Worm (Caenorhabditis elegans): ENCODE measurements around the gene C14E2.4.

DNA sequence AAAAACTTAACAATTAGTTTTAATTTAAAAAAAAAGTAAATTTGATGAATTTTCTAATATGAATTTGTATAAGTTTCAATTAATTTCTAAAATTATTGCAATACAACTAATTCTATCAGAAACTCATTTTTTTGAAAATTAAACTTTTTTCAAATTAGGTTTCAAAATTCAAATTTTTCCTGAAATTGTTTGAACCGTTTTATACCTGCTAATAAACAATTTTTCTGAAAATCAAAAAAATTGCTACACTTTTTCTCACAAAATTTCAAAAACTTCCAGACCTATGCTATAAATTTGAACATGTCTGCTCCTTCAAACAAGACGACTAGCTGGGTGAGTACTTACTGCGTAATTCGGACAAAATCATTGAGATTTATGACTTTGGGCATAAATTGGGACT, 39.3 kb upstream of the C14E2.4 start, which contains the start of gene T26C11.8:
- no peak for TF ChIP-seq unc-62 (GFP tag; optimal IDR thresholded peaks at IDR 0.05)
- no peak for TF ChIP-seq Y56A3A.18 (GFP tag; IDR thresholded peaks at IDR 0.05)
- TF ChIP-seq madf-6 (GFP tag; IDR thresholded peaks at IDR 0.05) = no peak
- no peak for TF ChIP-seq mes-4 (tag; optimal IDR thresholded peaks at IDR 0.05)
